Worm (Caenorhabditis elegans): ENCODE results near the gene T10D4.1.

T10D4.1 gene

ce11 chrII:3117471-3117870 lies 32.5 kb upstream of the T10D4.1 start, which contains the start of gene T10D4.7:
Gene T10D4.7, plus strand, starts transcription at chrII:3117771.
- no peak for TF ChIP-seq unc-39 (tag; optimal IDR thresholded peaks at IDR 0.05)
- no peak for TF ChIP-seq ces-1 (GFP tag; optimal IDR thresholded peaks at IDR 0.05)
- no peak for TF ChIP-seq set-16 (GFP tag; IDR thresholded peaks at IDR 0.05)
- no peak for TF ChIP-seq pqm-1 (tag; optimal IDR thresholded peaks at IDR 0.05)
- no peak for TF ChIP-seq unc-130 (GFP tag; optimal IDR thresholded peaks at IDR 0.05)
- no peak for TF ChIP-seq egl-27 (tag; optimal IDR thresholded peaks at IDR 0.05)
- no peak for TF ChIP-seq lin-38 (GFP tag; IDR thresholded peaks at IDR 0.05)
- no peak for TF ChIP-seq zfp-2 (tag; optimal IDR thresholded peaks at IDR 0.05)
- TF ChIP-seq mes-2 (tag; optimal IDR thresholded peaks at IDR 0.05; ENCODE audit: poor library complexity, severe bottlenecking) = no peak
- TF ChIP-seq ceh-28 (tag; optimal IDR thresholded peaks at IDR 0.05) = no peak
- no peak for TF ChIP-seq mdt-29 (GFP tag; IDR thresholded peaks at IDR 0.05)
- no peak for TF ChIP-seq T26A8.4 (GFP tag; IDR thresholded peaks at IDR 0.05)
- TF ChIP-seq nhr-42 (GFP tag; IDR thresholded peaks at IDR 0.05) = no peak

- no peak for TF ChIP-seq D1046.2 (GFP tag; IDR thresholded peaks at IDR 0.05)
- peak; percentile 0 for TF ChIP-seq nhr-6 (tag; optimal IDR thresholded peaks at IDR 0.05)
- peak; percentile 24 for TF ChIP-seq dpl-1 (GFP tag; optimal IDR thresholded peaks at IDR 0.05)
- TF ChIP-seq F26F4.8 (GFP tag; conservative IDR thresholded peaks at IDR 0.05) = no peak
- TF ChIP-seq hmg-1.1 (GFP tag; IDR thresholded peaks at IDR 0.05) = peak; percentile 44; the same call in 1 of the 2 replicates
- TF ChIP-seq mes-2 (tag; optimal IDR thresholded peaks at IDR 0.05; ENCODE audit: poor library complexity, severe bottlenecking) = peak; percentile 47
Measured at ce11 chrII:3118907-3119382, 31.0 kb upstream of the T10D4.1 start, which contains the start of gene T10D4.6. Gene T10D4.6, plus strand, starts transcription at chrII:3119332.

ce11 chrII:3123206-3123605 lies 26.7 kb upstream of the T10D4.1 start, which contains the start of gene srh-71:
Gene srh-71, plus strand, starts transcription at chrII:3123506.
- TF ChIP-seq jun-1 (tag; optimal IDR thresholded peaks at IDR 0.05) (no peak), madf-5 (GFP tag; IDR thresholded peaks at IDR 0.05) (no peak), lin-39 (tag; optimal IDR thresholded peaks at IDR 0.05) (no peak), ceh-28 (tag; optimal IDR thresholded peaks at IDR 0.05) (no peak), nhr-41 (GFP tag; IDR thresholded peaks at IDR 0.05) (no peak), lsy-2 (tag; optimal IDR thresholded peaks at IDR 0.05) (no peak), pqm-1 (tag; optimal IDR thresholded peaks at IDR 0.05) (no peak), duxl-1 (tag; optimal IDR thresholded peaks at IDR 0.05; ENCODE audit: poor library complexity) (no peak), dve-1 (tag; optimal IDR thresholded peaks at IDR 0.05; ENCODE audit: insufficient read depth) (no peak)

- TF ChIP-seq T20F7.1 (GFP tag; optimal IDR thresholded peaks at IDR 0.05) = no peak
- no peak for TF ChIP-seq madf-9 (GFP tag; conservative IDR thresholded peaks at IDR 0.05)
- TF ChIP-seq nhr-6 (tag; optimal IDR thresholded peaks at IDR 0.05) = no peak
- TF ChIP-seq ztf-11 (tag; optimal IDR thresholded peaks at IDR 0.05) = no peak
- no peak for TF ChIP-seq D1046.2 (GFP tag; IDR thresholded peaks at IDR 0.05)
- TF ChIP-seq R02D3.7 (tag; optimal IDR thresholded peaks at IDR 0.05) = no peak
- TF ChIP-seq aha-1 (tag) = no peak
- no peak for TF ChIP-seq nhr-28 (tag; optimal IDR thresholded peaks at IDR 0.05)
- no peak for TF ChIP-seq snpc-1.2 (GFP tag; IDR thresholded peaks at IDR 0.05)
- TF ChIP-seq nhr-42 (GFP tag; IDR thresholded peaks at IDR 0.05) = no peak
- TF ChIP-seq lin-29 (GFP tag; IDR thresholded peaks at IDR 0.05) = no peak
- no peak for TF ChIP-seq mxl-3 (GFP tag; optimal IDR thresholded peaks at IDR 0.05)
- no peak for TF ChIP-seq Y105C5A.15 (GFP tag; IDR thresholded peaks at IDR 0.05)
- no peak for TF ChIP-seq arid-1 (GFP tag; conservative IDR thresholded peaks at IDR 0.05)
- no peak for TF ChIP-seq egl-43 (GFP tag; IDR thresholded peaks at IDR 0.05)
- TF ChIP-seq ceh-44 (GFP tag; IDR thresholded peaks at IDR 0.05) = no peak
- no peak for TF ChIP-seq ceh-32 (tag; optimal IDR thresholded peaks at IDR 0.05; ENCODE audit: poor library complexity)
- no peak for TF ChIP-seq nhr-11 (tag; optimal IDR thresholded peaks at IDR 0.05)
Measured at ce11 chrII:3126341-3126740, 23.6 kb upstream of the T10D4.1 start, which contains the start of gene ins-19. Gene ins-19, minus strand, starts transcription at chrII:3126441.
